Fruit fly (Drosophila melanogaster) whole organism: ENCODE results near the gene CG4629.

Experiments
- EcR ChIP-seq, 2 experiments: fragments of >200 bp; optimal IDR thresholded peaks; 2 replicates each; lab custom pipeline; 2017; ENCODE audit warnings: missing biosample characterization in 2 of 2, missing genetic modification characterization in 2 of 2, missing genetic modification reagents in 2 of 2
- usp ChIP-seq: fragments of >200 bp; optimal IDR thresholded peaks from 2 replicates; lab custom pipeline; 2017; ENCODE audit warnings: missing biosample characterization, missing genetic modification characterization, mixed read lengths

DNA sequence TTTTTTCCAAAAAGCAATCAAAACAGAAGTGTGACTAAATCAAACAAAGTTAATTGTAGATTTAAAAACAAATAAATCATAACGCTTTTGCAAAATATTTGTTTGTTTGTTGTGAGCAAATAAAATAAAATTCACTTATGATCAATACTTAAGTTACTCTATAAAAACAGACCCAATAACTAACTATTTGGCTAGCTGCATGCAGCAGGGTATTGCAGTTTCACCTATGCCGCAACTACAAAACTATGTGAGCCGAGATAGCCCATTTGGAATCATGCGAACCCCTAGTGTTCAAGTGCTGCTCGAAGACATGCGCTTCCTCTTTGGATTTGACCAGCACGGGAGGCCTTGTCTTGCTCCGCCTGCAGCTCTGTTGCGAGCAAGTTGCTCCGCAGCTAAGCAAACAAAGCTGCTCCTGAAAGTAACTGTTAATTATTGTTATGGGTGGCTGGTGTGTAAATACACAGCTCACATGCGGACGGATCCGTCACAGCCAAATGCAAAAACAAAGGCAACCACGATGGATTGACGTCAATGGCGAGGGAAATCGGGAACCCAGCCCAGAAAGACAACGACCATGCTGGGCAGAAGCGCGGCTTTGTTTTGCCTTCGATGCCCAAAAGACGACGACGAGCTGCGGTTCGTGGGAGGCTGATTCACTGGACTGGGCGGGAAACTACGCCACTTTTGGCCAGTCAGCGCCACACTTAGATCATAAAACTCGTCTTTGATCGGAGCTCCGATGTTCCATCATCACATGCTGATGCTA is 19.8 kb upstream of the CG4629 start:
- no peak for TF ChIP-seq usp (GFP tag; lab: Kevin White, UChicago)
- no peak for TF ChIP-seq EcR (GFP tag; optimal IDR thresholded peaks at IDR 0.05; lab: Kevin White, UChicago)
